Worm (Caenorhabditis elegans) whole organism, early embryonic: ENCODE measurements around the gene srx-17.

Experiments used
- B0310.2 ChIP-seq: sonication (generic microtip); optimal IDR thresholded peaks from 2 replicates; lab custom pipeline; 2016; ENCODE audit warnings: mild to moderate bottlenecking, missing genetic modification characterization, missing compliant biosample characterization
- F13C5.2 ChIP-seq: sonication (generic microtip); optimal IDR thresholded peaks from 2 replicates; lab custom pipeline; 2017; ENCODE audit warnings: mild to moderate bottlenecking, missing genetic modification characterization, inconsistent platforms, missing compliant biosample characterization
- aly-1 ChIP-seq: sonication (generic microtip); optimal IDR thresholded peaks from 2 replicates; lab custom pipeline; 2016; ENCODE audit warnings: missing genetic modification characterization, missing compliant biosample characterization
- ama-1 ChIP-seq: fragments of 150-350 bp; optimal IDR thresholded peaks from 2 replicates; lab custom pipeline; 2014
- ets-7 ChIP-seq: sonication (generic microtip); optimal IDR thresholded peaks from 2 replicates; lab custom pipeline; 2016; ENCODE audit warnings: missing genotype, missing genetic modification characterization, missing compliant biosample characterization
- flt-1 ChIP-seq: fragments of 200-800 bp; sonication (Bioruptor generic); IDR thresholded peaks from 2 replicates; pipeline ENCODE4 v1.3.6; 2022; ENCODE audit warnings: missing genetic modification characterization, missing compliant biosample characterization
- hmg-4 ChIP-seq: fragments of 200-800 bp; sonication (Bioruptor generic); optimal IDR thresholded peaks from 2 replicates; lab custom pipeline; 2018; ENCODE audit warnings: mild to moderate bottlenecking, missing genetic modification characterization, missing compliant biosample characterization
- hnd-1 ChIP-seq: sonication (generic microtip); optimal IDR thresholded peaks from 2 replicates; lab custom pipeline; 2016; ENCODE audit warnings: missing genetic modification characterization, missing compliant biosample characterization
- pes-1 ChIP-seq: fragments of 200-800 bp; sonication (Bioruptor generic); IDR thresholded peaks from 2 replicates; pipeline ENCODE4 v1.3.6; 2022; ENCODE audit warnings: missing genetic modification reagents, missing genetic modification characterization, missing compliant biosample characterization
- scrt-1 ChIP-seq: fragments of 200-800 bp; sonication (Bioruptor generic); IDR thresholded peaks from 2 replicates; pipeline ENCODE4 v1.3.6; 2022; ENCODE audit warnings: missing genetic modification characterization, missing compliant biosample characterization
- sea-1 ChIP-seq: fragments of 200-800 bp; sonication (Bioruptor generic); conservative IDR thresholded peaks from 2 replicates; pipeline ENCODE4 v1.3.6; 2022; ENCODE audit warnings: missing genetic modification characterization, missing compliant biosample characterization
- tbx-11 ChIP-seq: fragments of 200-800 bp; sonication (Bioruptor generic); IDR thresholded peaks from 2 replicates; pipeline ENCODE4 v1.3.6; 2022; ENCODE audit warnings: missing genetic modification characterization, missing compliant biosample characterization
- tbx-37 ChIP-seq: fragments of 200-800 bp; sonication (Bioruptor generic); conservative IDR thresholded peaks from 2 replicates; pipeline ENCODE4 v1.3.6; 2022; ENCODE audit warnings: missing genetic modification reagents, missing genetic modification characterization, missing compliant biosample characterization
- tra-4 ChIP-seq: sonication (generic microtip); optimal IDR thresholded peaks from 2 replicates; lab custom pipeline; 2017; ENCODE audit warnings: missing genetic modification characterization, missing compliant biosample characterization

DNA sequence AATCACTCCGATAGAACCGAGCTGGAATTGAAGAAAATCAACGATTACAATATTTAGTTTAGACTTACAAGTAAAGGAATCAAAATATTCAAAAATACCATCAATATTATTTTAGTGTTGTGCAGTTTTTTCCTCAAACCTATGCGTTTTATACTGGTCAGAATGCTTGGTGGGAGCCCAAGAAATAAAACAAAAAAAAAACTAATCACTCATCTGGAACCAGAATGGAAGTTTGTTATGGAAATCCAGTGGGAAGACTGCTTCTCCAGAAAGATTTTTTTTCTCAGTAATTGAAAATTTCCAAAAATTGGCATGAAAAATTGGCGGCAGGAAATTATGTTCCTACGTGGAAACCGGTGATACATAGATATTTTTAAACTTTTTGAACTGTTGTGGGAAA lies 15.4 kb downstream of the srx-17 start, which contains the start of gene srx-134:
- TF ChIP-seq aly-1 (tag; lab: Kevin White, UChicago), result no peak
- no peak for TF ChIP-seq ama-1
- no peak for TF ChIP-seq sea-1 (GFP tag; lab: Robert Waterston, UW)
- TF ChIP-seq tra-4, result no peak
- no peak for TF ChIP-seq scrt-1 (GFP tag; lab: Robert Waterston, UW)
- TF ChIP-seq F13C5.2 (tag; lab: Kevin White, UChicago), result no peak
- TF ChIP-seq hnd-1, result no peak
- TF ChIP-seq ets-7, result no peak
- no peak for TF ChIP-seq hmg-4 (GFP tag; lab: Kevin White, UChicago)
- TF ChIP-seq B0310.2, result no peak
- TF ChIP-seq tbx-11 (GFP tag; lab: Robert Waterston, UW), result no peak
- no peak for TF ChIP-seq tbx-37 (GFP tag; lab: Robert Waterston, UW)
- TF ChIP-seq flt-1 (GFP tag; lab: Robert Waterston, UW), result no peak
- TF ChIP-seq pes-1 (GFP tag; lab: Robert Waterston, UW), result no peak
